Fruit fly (Drosophila melanogaster): ENCODE data around the gene eIF4H2.

DNA sequence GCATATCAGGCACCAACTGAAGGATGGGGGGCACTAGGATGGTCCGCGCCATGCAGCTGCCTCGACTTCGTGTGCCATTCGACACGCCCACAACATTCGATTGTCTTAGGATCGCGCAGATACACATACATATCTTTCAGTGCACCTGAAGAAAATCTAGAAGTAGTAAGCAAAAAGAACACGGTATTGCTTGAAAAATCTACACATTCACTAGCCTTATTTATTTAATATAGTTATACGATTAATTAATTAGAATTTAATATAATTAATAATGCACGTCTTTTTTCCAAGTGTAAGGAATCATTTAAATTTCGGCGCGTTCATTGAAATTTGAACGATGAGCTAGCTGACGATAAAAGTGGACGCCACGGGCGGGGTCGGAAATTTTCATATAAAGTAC, 8.7 kb downstream of the eIF4H2 start:
- TF ChIP-seq dmrt93B (GFP tag; optimal IDR thresholded peaks at IDR 0.05), result no peak
- no peak for TF ChIP-seq sage (GFP tag; optimal IDR thresholded peaks at IDR 0.05)
- TF ChIP-seq ey (GFP tag; optimal IDR thresholded peaks at IDR 0.05), result no peak
- TF ChIP-seq Hr83 (GFP tag; optimal IDR thresholded peaks at IDR 0.05; ENCODE audit: poor library complexity, severe bottlenecking), result no peak

Measured in whole organism, wandering third instar larva.